Worm (Caenorhabditis elegans): ENCODE results near the gene W03C9.5.

The W03C9.5 gene

DNA sequence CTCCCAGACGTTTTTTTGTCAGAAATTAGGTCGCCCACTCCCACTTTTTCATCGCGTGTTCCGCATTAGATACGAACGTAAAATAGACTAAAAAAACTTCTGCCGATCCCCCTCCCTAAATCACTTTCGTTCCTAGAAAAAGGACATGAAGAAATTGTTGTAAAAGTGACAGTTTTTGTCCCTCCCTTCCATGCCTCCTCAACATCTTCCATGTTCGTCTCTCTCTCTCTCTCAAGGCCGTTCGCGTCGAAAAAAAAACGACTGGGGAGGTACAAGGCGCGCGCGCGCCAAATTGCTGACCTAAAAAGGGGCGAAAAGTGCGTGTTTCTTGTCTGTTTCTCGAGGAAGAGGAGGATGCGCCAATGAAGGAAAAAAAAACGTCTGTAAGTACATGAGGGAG lies 38.6 kb downstream of the W03C9.5 start (continued):
- TF ChIP-seq tbx-2 (tag; optimal IDR thresholded peaks at IDR 0.05) (no peak), xbp-1 (tag; optimal IDR thresholded peaks at IDR 0.05) (no peak), isw-1 (GFP tag; IDR thresholded peaks at IDR 0.05) (no peak), blmp-1 (tag; optimal IDR thresholded peaks at IDR 0.05) (peak; percentile 78)

DNA sequence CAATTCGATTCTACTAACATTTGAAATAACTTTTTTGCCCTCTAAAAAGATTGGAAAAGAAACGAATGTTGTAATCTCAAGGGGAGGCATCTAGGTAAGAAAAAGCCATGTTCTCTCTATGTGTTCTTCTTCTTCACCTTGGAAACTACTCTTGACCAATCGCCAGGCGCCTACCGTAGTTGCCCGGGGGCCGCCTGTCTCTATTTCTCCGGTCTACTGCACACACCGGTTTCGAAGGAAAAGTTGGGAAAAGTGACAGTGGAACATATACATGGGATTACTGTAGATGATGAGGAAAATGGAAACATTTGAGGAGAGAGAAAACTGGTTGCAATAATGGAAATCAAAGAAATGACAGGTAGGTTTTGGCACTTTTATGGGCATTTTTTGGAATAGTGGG lies 40.8 kb downstream of the W03C9.5 start:
- TF ChIP-seq ztf-4 (tag; optimal IDR thresholded peaks at IDR 0.05), result no peak
- TF ChIP-seq sox-4 (tag; optimal IDR thresholded peaks at IDR 0.05), result no peak
- TF ChIP-seq C16A3.4 (tag; optimal IDR thresholded peaks at IDR 0.05), result no peak
- TF ChIP-seq zip-4 (GFP tag; optimal IDR thresholded peaks at IDR 0.05), result no peak
- no peak for TF ChIP-seq fkh-4 (tag; optimal IDR thresholded peaks at IDR 0.05; ENCODE audit: borderline replicate concordance)
- no peak for TF ChIP-seq F16B12.6 (tag; optimal IDR thresholded peaks at IDR 0.05)
- no peak for TF ChIP-seq nhr-11 (tag; optimal IDR thresholded peaks at IDR 0.05)
- TF ChIP-seq xbp-1 (tag; optimal IDR thresholded peaks at IDR 0.05), result no peak
- no peak for TF ChIP-seq lin-39 (tag; optimal IDR thresholded peaks at IDR 0.05)
- no peak for TF ChIP-seq pag-3 (tag; optimal IDR thresholded peaks at IDR 0.05; ENCODE audit: borderline replicate concordance, insufficient read depth)
- TF ChIP-seq dpl-1 (GFP tag; optimal IDR thresholded peaks at IDR 0.05), result no peak
- TF ChIP-seq ceh-90 (tag; optimal IDR thresholded peaks at IDR 0.05), result no peak
- no peak for TF ChIP-seq snu-23 (GFP tag; optimal IDR thresholded peaks at IDR 0.05)
- TF ChIP-seq unc-98 (GFP tag; IDR thresholded peaks at IDR 0.05), result no peak
- TF ChIP-seq irx-1 (tag; optimal IDR thresholded peaks at IDR 0.05), result no peak
- no peak for TF ChIP-seq unc-62 (GFP tag; optimal IDR thresholded peaks at IDR 0.05)
- no peak for TF ChIP-seq mdl-1 (tag; optimal IDR thresholded peaks at IDR 0.05)
- no peak for TF ChIP-seq nhr-12 (tag; optimal IDR thresholded peaks at IDR 0.05)
- no peak for TF ChIP-seq fkh-10 (GFP tag; optimal IDR thresholded peaks at IDR 0.05)

DNA sequence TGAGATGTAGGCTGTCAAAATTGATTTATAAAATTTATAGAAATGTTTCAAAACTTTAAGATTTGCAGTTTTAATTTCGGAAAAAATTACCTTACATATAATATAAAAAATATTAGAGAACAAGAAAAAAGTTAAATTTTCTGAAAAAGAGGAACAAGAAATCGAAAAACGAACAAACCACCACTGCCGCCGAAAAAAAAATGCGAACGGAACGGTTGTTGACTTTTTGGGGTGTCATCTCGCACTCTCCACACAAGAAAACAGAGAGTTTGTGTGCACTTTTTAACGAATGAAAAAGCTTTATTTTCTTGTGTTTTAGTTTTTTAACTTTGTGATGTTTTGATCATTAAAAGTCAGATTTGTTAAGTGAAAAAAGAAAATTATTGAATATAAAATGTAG lies 42.1 kb downstream of the W03C9.5 start:
- TF ChIP-seq hlh-17 (GFP tag; optimal IDR thresholded peaks at IDR 0.05; ENCODE audit: borderline replicate concordance) (no peak), skn-1 (tag; optimal IDR thresholded peaks at IDR 0.05) (no peak), nhr-47 (tag; optimal IDR thresholded peaks at IDR 0.05) (no peak), lin-13 (GFP tag; optimal IDR thresholded peaks at IDR 0.05) (no peak), ztf-11 (tag; optimal IDR thresholded peaks at IDR 0.05) (no peak), grh-1 (GFP tag; IDR thresholded peaks at IDR 0.05) (no peak), ceh-8 (GFP tag; optimal IDR thresholded peaks at IDR 0.05) (no peak), mab-9 (GFP tag; IDR thresholded peaks at IDR 0.05) (no peak), egl-27 (tag; optimal IDR thresholded peaks at IDR 0.05) (no peak), lsy-2 (tag; optimal IDR thresholded peaks at IDR 0.05) (no peak)

- no peak for TF ChIP-seq efl-1 (optimal IDR thresholded peaks at IDR 0.05)
- TF ChIP-seq efl-1 (GFP tag; optimal IDR thresholded peaks at IDR 0.05 in 1 of 2), result no peak
- TF ChIP-seq swsn-7 (tag; optimal IDR thresholded peaks at IDR 0.05), result no peak
- no peak for TF ChIP-seq C04F5.9 (tag; optimal IDR thresholded peaks at IDR 0.05)
- no peak for TF ChIP-seq dpl-1 (GFP tag; optimal IDR thresholded peaks at IDR 0.05)
- TF ChIP-seq ets-5 (GFP tag; IDR thresholded peaks at IDR 0.05), result no peak
- TF ChIP-seq xbp-1 (tag; optimal IDR thresholded peaks at IDR 0.05), result no peak
- TF ChIP-seq nhr-20 (tag; optimal IDR thresholded peaks at IDR 0.05), result no peak
- no peak for TF ChIP-seq lin-15B (tag; optimal IDR thresholded peaks at IDR 0.05)
Measured at ce11 chrII:11923620-11924298, 43.6 kb downstream of the W03C9.5 start.

All from whole organism, L1 larva.